Worm (Caenorhabditis elegans): Measurements from ENCODE around the gene cct-5.

The cct-5 gene

ce11 chrIII:4468390-4468789 lies 39.5 kb downstream of the cct-5 start:
- TF ChIP-seq him-1 (tag; optimal IDR thresholded peaks at IDR 0.05) (no peak), W03F9.2 (tag; optimal IDR thresholded peaks at IDR 0.05) (no peak), dao-5 (tag; optimal IDR thresholded peaks at IDR 0.05) (no peak)

- TF ChIP-seq dao-5 (tag; optimal IDR thresholded peaks at IDR 0.05) (no peak), W03F9.2 (tag; optimal IDR thresholded peaks at IDR 0.05) (no peak), him-1 (tag; optimal IDR thresholded peaks at IDR 0.05) (no peak)
Observed at ce11 chrIII:4467277-4467676, 40.6 kb downstream of the cct-5 start, which contains the start of gene ndg-4. Gene ndg-4 (minus strand): TSS chrIII:4467377.

ce11 chrIII:4461337-4461736 lies 46.6 kb downstream of the cct-5 start:
- TF ChIP-seq W03F9.2 (tag; optimal IDR thresholded peaks at IDR 0.05) (no peak), him-1 (tag; optimal IDR thresholded peaks at IDR 0.05) (no peak), dao-5 (tag; optimal IDR thresholded peaks at IDR 0.05) (no peak)

ce11 chrIII:4460242-4460641 lies 47.7 kb downstream of the cct-5 start:
- no peak for TF ChIP-seq him-1 (tag; optimal IDR thresholded peaks at IDR 0.05)
- no peak for TF ChIP-seq dao-5 (tag; optimal IDR thresholded peaks at IDR 0.05)
- no peak for TF ChIP-seq W03F9.2 (tag; optimal IDR thresholded peaks at IDR 0.05)

- TF ChIP-seq dao-5 (tag; optimal IDR thresholded peaks at IDR 0.05) = no peak
- no peak for TF ChIP-seq W03F9.2 (tag; optimal IDR thresholded peaks at IDR 0.05)
- TF ChIP-seq him-1 (tag; optimal IDR thresholded peaks at IDR 0.05) = no peak
Observed at ce11 chrIII:4456579-4456978, 51.3 kb downstream of the cct-5 start.

- TF ChIP-seq dao-5 (tag; optimal IDR thresholded peaks at IDR 0.05) = no peak
- TF ChIP-seq W03F9.2 (tag; optimal IDR thresholded peaks at IDR 0.05) = no peak
- no peak for TF ChIP-seq him-1 (tag; optimal IDR thresholded peaks at IDR 0.05)
Observed at ce11 chrIII:4454919-4455318, 53.0 kb downstream of the cct-5 start.

ce11 chrIII:4453768-4454167 lies 54.1 kb downstream of the cct-5 start:
- TF ChIP-seq dao-5 (tag; optimal IDR thresholded peaks at IDR 0.05) (no peak), him-1 (tag; optimal IDR thresholded peaks at IDR 0.05) (no peak), W03F9.2 (tag; optimal IDR thresholded peaks at IDR 0.05) (no peak)

ce11 chrIII:4453301-4453700 lies 54.6 kb downstream of the cct-5 start:
- TF ChIP-seq dao-5 (tag; optimal IDR thresholded peaks at IDR 0.05) = no peak
- TF ChIP-seq him-1 (tag; optimal IDR thresholded peaks at IDR 0.05) = no peak
- no peak for TF ChIP-seq W03F9.2 (tag; optimal IDR thresholded peaks at IDR 0.05)

- no peak for TF ChIP-seq dao-5 (tag; optimal IDR thresholded peaks at IDR 0.05)
Observed at ce11 chrIII:4452749-4453148, 55.2 kb downstream of the cct-5 start.

ce11 chrIII:4450773-4451423 lies 57.0 kb downstream of the cct-5 start:
- TF ChIP-seq him-1 (tag; optimal IDR thresholded peaks at IDR 0.05) = no peak
- no peak for TF ChIP-seq dao-5 (tag; optimal IDR thresholded peaks at IDR 0.05)
- no peak for TF ChIP-seq W03F9.2 (tag; optimal IDR thresholded peaks at IDR 0.05)

ce11 chrIII:4449893-4450579 lies 57.9 kb downstream of the cct-5 start, which contains the start of gene ceh-43:
Gene ceh-43 (minus strand): TSS chrIII:4449943.
- no peak for TF ChIP-seq dao-5 (tag; optimal IDR thresholded peaks at IDR 0.05)
- TF ChIP-seq him-1 (tag; optimal IDR thresholded peaks at IDR 0.05) = no peak
- TF ChIP-seq W03F9.2 (tag; optimal IDR thresholded peaks at IDR 0.05) = no peak

- no peak for TF ChIP-seq him-1 (tag; optimal IDR thresholded peaks at IDR 0.05)
- peak; percentile 15 for TF ChIP-seq W03F9.2 (tag; optimal IDR thresholded peaks at IDR 0.05)
- TF ChIP-seq dao-5 (tag; optimal IDR thresholded peaks at IDR 0.05) = peak; percentile 34
Observed at ce11 chrIII:4449357-4449756, 58.6 kb downstream of the cct-5 start.
